5 worm cellular contexts compared by ENCODE assay signal in genomic region chrV:14160698-14161097, ce11.
TF ChIP-seq lines count a peak whose summit lies in the region.

TSS of gene cest-1.2 (minus strand) at chrV:14160862.

TF ChIP-seq in whole organism, L1 larva, 84 proteins besides CTCF, POLR2A, EP300 and RAD21:
- peak; percentile 61 for TF ChIP-seq elt-2 (tag; optimal IDR thresholded peaks at IDR 0.05; lab: Kevin White, UChicago)
- TF ChIP-seq zip-4 (GFP tag; optimal IDR thresholded peaks at IDR 0.05; lab: Kevin White, UChicago), result no peak

TF ChIP-seq in whole organism, L2 larva, 48 proteins besides CTCF, POLR2A, EP300 and RAD21:
- TF ChIP-seq fos-1 (tag; optimal IDR thresholded peaks at IDR 0.05; lab: Kevin White, UChicago) (peak; percentile 25), gmeb-1 (tag; optimal IDR thresholded peaks at IDR 0.05; lab: Kevin White, UChicago) (peak; percentile 4), F13H6.1 (tag; optimal IDR thresholded peaks at IDR 0.05; lab: Kevin White, UChicago) (no peak)
TF ChIP-seq in whole organism, L2 larva: peak in this region for 2.

TF ChIP-seq in whole organism, L3 larva, 47 proteins besides CTCF, POLR2A, EP300 and RAD21:
- TF ChIP-seq elt-1 (tag; optimal IDR thresholded peaks at IDR 0.05; lab: Kevin White, UChicago) (no peak), elt-2 (tag; optimal IDR thresholded peaks at IDR 0.05; lab: Kevin White, UChicago) (peak; percentile 46), nfya-1 (tag; optimal IDR thresholded peaks at IDR 0.05; lab: Kevin White, UChicago; ENCODE audit: insufficient read depth) (no peak), eor-1 (tag; optimal IDR thresholded peaks at IDR 0.05; lab: Kevin White, UChicago) (no peak), pha-4 (tag; optimal IDR thresholded peaks at IDR 0.05; lab: Kevin White, UChicago) (peak; percentile 15), pqm-1 (tag; optimal IDR thresholded peaks at IDR 0.05; lab: Kevin White, UChicago) (peak; percentile 36), daf-12 (tag; optimal IDR thresholded peaks at IDR 0.05; lab: Kevin White, UChicago) (no peak), nhr-12 (tag; optimal IDR thresholded peaks at IDR 0.05; lab: Kevin White, UChicago) (no peak), ztf-11 (tag; optimal IDR thresholded peaks at IDR 0.05; lab: Kevin White, UChicago) (no peak), ceh-9 (tag; optimal IDR thresholded peaks at IDR 0.05; lab: Kevin White, UChicago) (no peak), fkh-10 (GFP tag; optimal IDR thresholded peaks at IDR 0.05; lab: Kevin White, UChicago) (no peak)

TF ChIP-seq in whole organism, L4 larva, 104 proteins besides CTCF, POLR2A, EP300 and RAD21:
- TF ChIP-seq dve-1 (tag; optimal IDR thresholded peaks at IDR 0.05; lab: Kevin White, UChicago; ENCODE audit: insufficient read depth), result peak; percentile 12
- peak; percentile 1 for TF ChIP-seq hlh-30 (tag; optimal IDR thresholded peaks at IDR 0.05; lab: Kevin White, UChicago; ENCODE audit: insufficient read depth)
- TF ChIP-seq mxl-2 (GFP tag; conservative IDR thresholded peaks at IDR 0.05; lab: Robert Waterston, UW), result no peak
- TF ChIP-seq ztf-7 (tag; optimal IDR thresholded peaks at IDR 0.05; lab: Kevin White, UChicago), result no peak
- TF ChIP-seq dmd-6 (GFP tag; IDR thresholded peaks at IDR 0.05; lab: Robert Waterston, UW), result 0 out of 2 replicates have a peak, but pooled peaks have one; percentile 17
- peak; percentile 48 for TF ChIP-seq pqm-1 (tag; optimal IDR thresholded peaks at IDR 0.05; lab: Kevin White, UChicago)
- TF ChIP-seq ama-1 (optimal IDR thresholded peaks at IDR 0.05; lab: Kevin White, UChicago), result no peak
- no peak for TF ChIP-seq T20F7.1 (GFP tag; optimal IDR thresholded peaks at IDR 0.05; lab: Kevin White, UChicago)
- no peak for TF ChIP-seq daf-16 (GFP tag; optimal IDR thresholded peaks at IDR 0.05; lab: Kevin White, UChicago)
- TF ChIP-seq daf-16 (tag; optimal IDR thresholded peaks at IDR 0.05; lab: Kevin White, UChicago), result peak; percentile 66
- TF ChIP-seq nhr-77 (tag; optimal IDR thresholded peaks at IDR 0.05; lab: Kevin White, UChicago), result peak; percentile 10
- peak; percentile 59 for TF ChIP-seq nhr-28 (tag; optimal IDR thresholded peaks at IDR 0.05; lab: Kevin White, UChicago)
- TF ChIP-seq nhr-102 (tag; optimal IDR thresholded peaks at IDR 0.05; lab: Kevin White, UChicago), result no peak
- TF ChIP-seq lir-3 (tag; optimal IDR thresholded peaks at IDR 0.05; lab: Kevin White, UChicago), result no peak
- no peak for TF ChIP-seq ces-1 (GFP tag; optimal IDR thresholded peaks at IDR 0.05; lab: Kevin White, UChicago)

TF ChIP-seq in whole organism, young adult, 124 proteins besides CTCF, POLR2A, EP300 and RAD21:
- no peak for TF ChIP-seq K11D2.4 (GFP tag; IDR thresholded peaks at IDR 0.05; lab: Robert Waterston, UW)
- TF ChIP-seq chd-7 (tag; optimal IDR thresholded peaks at IDR 0.05; lab: Kevin White, UChicago), result no peak
- no peak for TF ChIP-seq T26A5.8 (tag; optimal IDR thresholded peaks at IDR 0.05; lab: Kevin White, UChicago)
- peak; percentile 38 for TF ChIP-seq nhr-80 (tag; optimal IDR thresholded peaks at IDR 0.05; lab: Kevin White, UChicago)
TF ChIP-seq in whole organism, young adult: peak in this region for 1.
